Worm (Caenorhabditis elegans) whole organism, L2 larva: Measurements from ENCODE around the gene zzz-1.
A peak's percentile ranks its signal among the peaks of the same experiment; 100 is the strongest.

ENCODE experiments used
- C34F6.9 ChIP-seq: fragments of 150-350 bp; optimal IDR thresholded peaks from 2 replicates; lab custom pipeline; 2014; ENCODE audit warnings: missing biosample characterization, missing genetic modification characterization
- F13H6.1 ChIP-seq: sonication (generic microtip); optimal IDR thresholded peaks from 2 replicates; lab custom pipeline; 2016; ENCODE audit warnings: missing genetic modification characterization, missing compliant biosample characterization
- R02D3.7 ChIP-seq: fragments of 150-350 bp; optimal IDR thresholded peaks from 2 replicates; lab custom pipeline; 2014; ENCODE audit warnings: missing biosample characterization, missing genetic modification characterization
- Y55F3AM.14 ChIP-seq: fragments of 200-800 bp; sonication (Bioruptor generic); optimal IDR thresholded peaks from 2 replicates; lab custom pipeline; 2018; ENCODE audit warnings: mild to moderate bottlenecking, missing genetic modification characterization, missing compliant biosample characterization
- ZK546.5 ChIP-seq: sonication (generic microtip); optimal IDR thresholded peaks from 2 replicates; lab custom pipeline; 2017; ENCODE audit warnings: missing biosample characterization, missing genetic modification characterization
- alr-1 ChIP-seq: fragments of 150-350 bp; optimal IDR thresholded peaks from 2 replicates; lab custom pipeline; 2014; ENCODE audit warnings: missing biosample characterization, missing genetic modification characterization
- aly-2 ChIP-seq: fragments of 150-350 bp; optimal IDR thresholded peaks from 2 replicates; lab custom pipeline; 2014; ENCODE audit warnings: missing biosample characterization, missing genetic modification characterization
- ama-1 ChIP-seq: fragments of 150-350 bp; optimal IDR thresholded peaks from 2 replicates; lab custom pipeline; 2018; ENCODE audit warnings: inconsistent platforms
- blmp-1 ChIP-seq: sonication (generic microtip); optimal IDR thresholded peaks from 2 replicates; lab custom pipeline; 2017; ENCODE audit warnings: missing genetic modification characterization, mild to moderate bottlenecking, missing compliant biosample characterization, antibody characterized with exemption, moderate library complexity; ENCODE audit not compliant: insufficient read depth
- ceh-16 ChIP-seq: fragments of 150-350 bp; optimal IDR thresholded peaks from 2 replicates; lab custom pipeline; 2014; ENCODE audit warnings: missing biosample characterization, missing genetic modification characterization
- ceh-82 ChIP-seq: fragments of 150-350 bp; optimal IDR thresholded peaks from 2 replicates; lab custom pipeline; 2014; ENCODE audit warnings: missing biosample characterization, missing genetic modification characterization
- egl-27 ChIP-seq: sonication (generic microtip); optimal IDR thresholded peaks from 3 replicates; lab custom pipeline; 2017; ENCODE audit warnings: missing biosample characterization, missing genetic modification reagents, missing genetic modification characterization
- elt-1 ChIP-seq: fragments of 150-350 bp; optimal IDR thresholded peaks from 2 replicates; lab custom pipeline; 2014; ENCODE audit warnings: missing biosample characterization, missing genetic modification characterization
- elt-3 ChIP-seq: sonication (generic microtip); optimal IDR thresholded peaks from 2 replicates; lab custom pipeline; 2017; ENCODE audit warnings: missing biosample characterization, missing genetic modification characterization
- gmeb-1 ChIP-seq: fragments of 150-350 bp; optimal IDR thresholded peaks from 2 replicates; lab custom pipeline; 2014; ENCODE audit warnings: missing biosample characterization, missing genetic modification characterization
- lin-11 ChIP-seq: fragments of 150-350 bp; sonication (generic microtip); optimal IDR thresholded peaks from 2 replicates; lab custom pipeline; 2014; ENCODE audit warnings: missing biosample characterization, missing genetic modification characterization, inconsistent platforms, mixed read lengths
- lin-13 ChIP-seq: fragments of 150-350 bp; optimal IDR thresholded peaks from 2 replicates; lab custom pipeline; 2014; ENCODE audit warnings: missing biosample characterization, missing genetic modification reagents, missing genetic modification characterization
- lin-39 ChIP-seq: fragments of 150-350 bp; optimal IDR thresholded peaks from 2 replicates; lab custom pipeline; 2014; ENCODE audit warnings: missing biosample characterization, missing genetic modification reagents, missing genetic modification characterization
- lsy-2 ChIP-seq, 2 experiments: fragments of 150-350 bp in 1 of 2; sonication (generic microtip) in 1 of 2; optimal IDR thresholded peaks; 2 replicates each; lab custom pipeline; 2014 to 2017; ENCODE audit warnings: missing biosample characterization in 2 of 2, missing genetic modification characterization in 2 of 2
- mab-5 ChIP-seq: fragments of 150-350 bp; optimal IDR thresholded peaks from 2 replicates; lab custom pipeline; 2014; ENCODE audit warnings: missing biosample characterization, missing genetic modification characterization
- mbf-1 ChIP-seq: sonication (generic microtip); optimal IDR thresholded peaks from 2 replicates; lab custom pipeline; 2017; ENCODE audit warnings: missing biosample characterization, missing genetic modification characterization
- mdl-1 ChIP-seq, 2 experiments: fragments of 150-350 bp in 1 of 2; sonication (generic microtip) in 1 of 2; optimal IDR thresholded peaks; 2 replicates each; lab custom pipeline; 2017; ENCODE audit warnings: missing biosample characterization in 2 of 2, missing genetic modification characterization in 2 of 2
- nhr-10 ChIP-seq: sonication (generic microtip); optimal IDR thresholded peaks from 2 replicates; lab custom pipeline; 2017; ENCODE audit warnings: missing biosample characterization, missing genetic modification characterization
- nhr-11 ChIP-seq: fragments of 150-350 bp; optimal IDR thresholded peaks from 2 replicates; lab custom pipeline; 2014; ENCODE audit warnings: missing biosample characterization, missing genetic modification characterization
- nhr-129 ChIP-seq: fragments of 150-350 bp; optimal IDR thresholded peaks from 2 replicates; lab custom pipeline; 2014; ENCODE audit warnings: missing biosample characterization, missing genetic modification characterization
- nhr-21 ChIP-seq: fragments of 150-350 bp; optimal IDR thresholded peaks from 2 replicates; lab custom pipeline; 2014; ENCODE audit warnings: missing biosample characterization, missing genetic modification characterization
- nhr-23 ChIP-seq: fragments of 150-350 bp; optimal IDR thresholded peaks from 2 replicates; lab custom pipeline; 2014; ENCODE audit warnings: missing biosample characterization, missing genetic modification reagents, missing genetic modification characterization
- nhr-237 ChIP-seq: fragments of 150-350 bp; optimal IDR thresholded peaks from 2 replicates; lab custom pipeline; 2014; ENCODE audit warnings: missing biosample characterization, missing genetic modification characterization
- nhr-25 ChIP-seq: fragments of 150-350 bp; sonication (generic microtip); optimal IDR thresholded peaks from 3 replicates; lab custom pipeline; 2014; ENCODE audit warnings: missing biosample characterization, missing genetic modification characterization
- nhr-6 ChIP-seq: fragments of 150-350 bp; optimal IDR thresholded peaks from 2 replicates; lab custom pipeline; 2014; ENCODE audit warnings: missing biosample characterization, missing genetic modification characterization
- nhr-77 ChIP-seq: fragments of 150-350 bp; optimal IDR thresholded peaks from 2 replicates; lab custom pipeline; 2014; ENCODE audit warnings: missing biosample characterization, missing genetic modification characterization
- peb-1 ChIP-seq: fragments of 150-350 bp; optimal IDR thresholded peaks from 2 replicates; lab custom pipeline; 2014; ENCODE audit warnings: missing biosample characterization, missing genetic modification characterization
- sem-4 ChIP-seq: fragments of 150-350 bp; optimal IDR thresholded peaks from 2 replicates; lab custom pipeline; 2014; ENCODE audit warnings: missing biosample characterization, missing genetic modification reagents, missing genetic modification characterization
- skn-1 ChIP-seq: sonication (generic microtip); optimal IDR thresholded peaks from 2 replicates; lab custom pipeline; 2017; ENCODE audit warnings: missing biosample characterization, missing genetic modification characterization
- sma-3 ChIP-seq: sonication (generic microtip); optimal IDR thresholded peaks from 2 replicates; lab custom pipeline; 2016; ENCODE audit warnings: missing genetic modification reagents, missing genetic modification characterization, missing compliant biosample characterization
- snpc-4 ChIP-seq: fragments of 150-350 bp; optimal IDR thresholded peaks from 2 replicates; lab custom pipeline; 2014; ENCODE audit warnings: missing biosample characterization, missing genetic modification characterization
- unc-39 ChIP-seq: fragments of 150-350 bp; optimal IDR thresholded peaks from 2 replicates; lab custom pipeline; 2014; ENCODE audit warnings: missing biosample characterization, missing genetic modification characterization
- unc-62 ChIP-seq: fragments of 150-350 bp; optimal IDR thresholded peaks from 2 replicates; lab custom pipeline; 2014; ENCODE audit warnings: missing biosample characterization, missing genetic modification reagents, missing genetic modification characterization
- zag-1 ChIP-seq: fragments of 150-350 bp; optimal IDR thresholded peaks from 2 replicates; lab custom pipeline; 2014; ENCODE audit warnings: missing biosample characterization, missing genetic modification characterization
- ztf-1 ChIP-seq: fragments of 200-800 bp; sonication (Bioruptor generic); conservative IDR thresholded peaks from 2 replicates; pipeline ENCODE4 v1.3.6; 2022; ENCODE audit warnings: missing genetic modification characterization, missing compliant biosample characterization
- ztf-11 ChIP-seq: sonication (generic microtip); optimal IDR thresholded peaks from 2 replicates; lab custom pipeline; 2017; ENCODE audit warnings: missing biosample characterization, missing genetic modification characterization
- ztf-4 ChIP-seq: fragments of 150-350 bp; optimal IDR thresholded peaks from 2 replicates; lab custom pipeline; 2014; ENCODE audit warnings: missing biosample characterization, missing genetic modification characterization

zzz-1 gene

ce11 chrV:10897172-10897571, 11.8 kb downstream of the zzz-1 start (continued):
- TF ChIP-seq nhr-10: peak; percentile 79
- TF ChIP-seq egl-27 (tag; lab: Kevin White, UChicago): peak; percentile 97
- TF ChIP-seq nhr-237: peak; percentile 85
- peak; percentile 97 for TF ChIP-seq mab-5
- peak; percentile 19 for TF ChIP-seq aly-2
- peak; percentile 40 for TF ChIP-seq peb-1 (tag; lab: Kevin White, UChicago)
- TF ChIP-seq nhr-11 (tag; lab: Kevin White, UChicago): peak; percentile 79
- TF ChIP-seq ama-1 (lab: Kevin White, UChicago): peak; percentile 80
- TF ChIP-seq unc-62 (GFP tag; lab: Kevin White, UChicago): peak; percentile 95
- peak; percentile 94 for TF ChIP-seq zag-1 (tag; lab: Kevin White, UChicago)

DNA sequence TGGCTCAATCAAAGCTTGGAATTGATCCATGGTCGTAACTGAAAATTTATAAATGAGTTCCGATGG, 12.0 kb downstream of the zzz-1 start, which contains the start of gene sec-61.G:
Gene sec-61.G, minus strand, starts transcription at position 38 of the 66 bp plus-strand sequence.
- TF ChIP-seq blmp-1 (tag; lab: Kevin White, UChicago) (no peak), F13H6.1 (tag; lab: Kevin White, UChicago) (no peak), gmeb-1 (tag; lab: Kevin White, UChicago) (no peak), mdl-1 (tag; optimal IDR thresholded peaks at IDR 0.05; lab: Kevin White, UChicago) (no peak), Y55F3AM.14 (no peak), aly-2 (no peak), nhr-25 (tag; lab: Kevin White, UChicago) (no peak), R02D3.7 (tag; lab: Kevin White, UChicago) (no peak), elt-3 (tag; lab: Kevin White, UChicago) (no peak), nhr-11 (tag; lab: Kevin White, UChicago) (no peak), sem-4 (tag; lab: Kevin White, UChicago) (no peak), egl-27 (tag; lab: Kevin White, UChicago) (no peak), ceh-82 (tag; lab: Kevin White, UChicago) (no peak), nhr-23 (tag; lab: Kevin White, UChicago) (no peak), ztf-11 (tag; lab: Kevin White, UChicago) (no peak)

- TF ChIP-seq ceh-16 (no peak), gmeb-1 (tag; lab: Kevin White, UChicago) (no peak), nhr-6 (tag; lab: Kevin White, UChicago) (no peak), blmp-1 (tag; lab: Kevin White, UChicago) (no peak), nhr-25 (tag; lab: Kevin White, UChicago) (no peak), ztf-1 (no peak), ztf-4 (no peak), nhr-23 (tag; lab: Kevin White, UChicago) (no peak), mab-5 (no peak), nhr-77 (no peak), F13H6.1 (tag; lab: Kevin White, UChicago) (no peak), mbf-1 (tag; lab: Kevin White, UChicago) (no peak), unc-39 (tag; lab: Kevin White, UChicago) (no peak), lin-13 (no peak), lsy-2 (tag; optimal IDR thresholded peaks at IDR 0.05; lab: Kevin White, UChicago) (no peak), skn-1 (tag; lab: Kevin White, UChicago) (no peak), ZK546.5 (tag; lab: Kevin White, UChicago) (no peak)
Observed at ce11 chrV:10896706-10897105, 12.3 kb downstream of the zzz-1 start.

ce11 chrV:10896295-10896694, 12.7 kb downstream of the zzz-1 start, which contains the start of gene F32D8.13:
TSS of gene F32D8.13 (minus strand) at chrV:10896543.
- peak; percentile 56 for TF ChIP-seq ama-1 (lab: Kevin White, UChicago)
- TF ChIP-seq gmeb-1 (tag; lab: Kevin White, UChicago): peak; percentile 0
- no peak for TF ChIP-seq sma-3
- peak; percentile 17 for TF ChIP-seq nhr-25 (tag; lab: Kevin White, UChicago)
- no peak for TF ChIP-seq mdl-1 (tag; optimal IDR thresholded peaks at IDR 0.05; lab: Kevin White, UChicago)
- peak in 1 of 2 experiments; percentile 0 for TF ChIP-seq lsy-2 (tag; optimal IDR thresholded peaks at IDR 0.05; lab: Kevin White, UChicago)
- TF ChIP-seq nhr-237: no peak
- peak; percentile 10 for TF ChIP-seq ZK546.5 (tag; lab: Kevin White, UChicago)

DNA sequence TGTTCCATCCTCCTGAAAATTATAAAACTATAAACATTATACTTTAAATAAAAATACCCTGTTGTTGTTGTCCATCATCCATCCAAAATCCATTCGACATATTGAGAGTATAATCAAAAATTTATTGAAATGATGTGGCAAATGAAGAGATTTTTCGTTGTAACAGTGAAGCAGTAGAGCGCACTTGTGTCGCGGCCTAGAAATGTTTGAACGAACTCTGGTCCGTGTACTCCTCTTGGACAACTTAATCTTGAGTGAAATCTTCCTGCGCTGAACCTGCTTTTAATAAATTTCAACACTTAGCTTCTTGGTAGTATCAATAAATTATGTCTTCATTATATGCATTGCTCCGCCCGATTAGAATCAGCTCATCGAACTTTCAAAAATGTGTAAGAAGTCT, 14.4 kb downstream of the zzz-1 start, which contains the start of the genes F32D8.14 and F32D8.5:
Gene F32D8.14, minus strand, starts transcription at position 188 of the 400 bp plus-strand sequence.
Gene F32D8.5, plus strand, starts transcription at position 200 of the 400 bp plus-strand sequence.
- TF ChIP-seq snpc-4 (tag; lab: Kevin White, UChicago) (peak; percentile 75), nhr-10 (no peak), ceh-82 (tag; lab: Kevin White, UChicago) (peak; percentile 29), nhr-129 (tag; lab: Kevin White, UChicago) (peak; percentile 81), nhr-23 (tag; lab: Kevin White, UChicago) (no peak), ztf-11 (tag; lab: Kevin White, UChicago) (no peak), alr-1 (no peak), ama-1 (lab: Kevin White, UChicago) (no peak), nhr-11 (tag; lab: Kevin White, UChicago) (no peak), mdl-1 (tag; optimal IDR thresholded peaks at IDR 0.05; lab: Kevin White, UChicago) (no peak), peb-1 (tag; lab: Kevin White, UChicago) (no peak), lin-39 (no peak), nhr-21 (peak; percentile 69), mab-5 (peak; percentile 23), egl-27 (tag; lab: Kevin White, UChicago) (peak; percentile 2), gmeb-1 (tag; lab: Kevin White, UChicago) (peak; percentile 81), lin-13 (peak; percentile 85), ZK546.5 (tag; lab: Kevin White, UChicago) (peak; percentile 73), Y55F3AM.14 (no peak), lsy-2 (tag; optimal IDR thresholded peaks at IDR 0.05; lab: Kevin White, UChicago) (peak; percentile 56 to 89), unc-39 (tag; lab: Kevin White, UChicago) (no peak), mbf-1 (tag; lab: Kevin White, UChicago) (no peak), nhr-25 (tag; lab: Kevin White, UChicago) (peak; percentile 76), nhr-237 (no peak), sma-3 (peak; percentile 84), elt-1 (tag; lab: Kevin White, UChicago) (no peak), C34F6.9 (tag; lab: Kevin White, UChicago) (peak; percentile 93), lin-11 (tag; lab: Kevin White, UChicago) (peak; percentile 56), R02D3.7 (tag; lab: Kevin White, UChicago) (no peak), unc-62 (GFP tag; lab: Kevin White, UChicago) (no peak)
